Worm (Caenorhabditis elegans): ENCODE results near the gene C30G7.4.

DNA sequence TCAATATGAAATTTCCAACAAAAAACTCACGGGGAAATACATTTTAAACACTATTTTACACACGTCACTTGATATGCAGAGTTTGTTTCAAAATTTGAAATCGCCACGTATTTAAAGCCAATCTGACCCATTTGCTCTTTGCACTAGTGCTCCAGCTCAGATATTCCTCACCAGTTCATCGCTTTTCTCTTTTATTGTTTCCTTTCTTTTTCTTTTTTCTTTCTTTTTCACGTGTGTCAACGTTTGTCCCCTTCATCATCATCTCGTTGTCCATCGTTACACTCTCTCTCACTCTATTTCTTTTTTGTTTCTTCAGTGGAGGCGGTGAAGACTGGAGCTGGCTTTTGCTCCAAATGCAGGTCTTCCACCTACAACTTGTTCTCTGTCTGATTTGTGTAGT is 37.7 kb upstream of the C30G7.4 start, which contains the start of gene F02D8.4:
- no peak for TF ChIP-seq ama-1 (optimal IDR thresholded peaks at IDR 0.05)
- TF ChIP-seq nhr-11 (tag; optimal IDR thresholded peaks at IDR 0.05), result no peak
- TF ChIP-seq ceh-48 (tag; optimal IDR thresholded peaks at IDR 0.05), result no peak
- no peak for TF ChIP-seq pag-3 (tag; optimal IDR thresholded peaks at IDR 0.05; ENCODE audit: borderline replicate concordance)
- TF ChIP-seq unc-55 (GFP tag; optimal IDR thresholded peaks at IDR 0.05), result no peak
- no peak for TF ChIP-seq rnt-1 (tag; optimal IDR thresholded peaks at IDR 0.05)
- TF ChIP-seq ztf-16 (tag; optimal IDR thresholded peaks at IDR 0.05), result no peak
- no peak for TF ChIP-seq unc-3 (GFP tag; conservative IDR thresholded peaks at IDR 0.05)
- TF ChIP-seq unc-3 (tag; optimal IDR thresholded peaks at IDR 0.05), result no peak
- no peak for TF ChIP-seq pha-2 (tag; optimal IDR thresholded peaks at IDR 0.05)
- no peak for TF ChIP-seq che-1 (tag; optimal IDR thresholded peaks at IDR 0.05)
- no peak for TF ChIP-seq ref-2 (tag; optimal IDR thresholded peaks at IDR 0.05)
- TF ChIP-seq nhr-232 (tag; optimal IDR thresholded peaks at IDR 0.05), result no peak
- TF ChIP-seq ets-4 (tag; optimal IDR thresholded peaks at IDR 0.05), result no peak
- TF ChIP-seq hlh-6 (tag; optimal IDR thresholded peaks at IDR 0.05), result no peak

Measured in whole organism, late embryonic.